Worm (Caenorhabditis elegans): ENCODE measurements around the gene DC2.5.

Gene DC2.5

DNA sequence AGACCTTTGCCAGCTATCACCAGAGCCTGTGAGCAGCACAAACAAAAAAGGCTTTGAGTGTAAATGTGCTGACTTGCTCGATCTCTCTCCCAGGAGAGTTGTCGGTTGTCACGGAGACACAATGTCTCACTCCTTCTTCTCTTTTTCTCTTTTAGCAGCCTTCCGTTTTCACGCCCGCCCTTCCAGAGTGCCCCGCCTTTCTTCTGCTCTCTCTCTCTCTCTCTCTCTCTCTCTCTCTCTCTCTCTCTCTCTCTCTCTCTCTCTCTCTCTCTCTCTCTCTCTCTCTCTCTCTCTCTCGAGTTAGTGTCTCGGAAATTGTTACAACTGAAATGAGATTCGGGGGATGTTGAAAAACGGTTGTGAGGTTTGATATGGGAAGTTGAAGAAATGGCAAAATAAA lies 39.1 kb downstream of the DC2.5 start:
- TF ChIP-seq K12H6.12 (tag; optimal IDR thresholded peaks at IDR 0.05) = no peak
- peak; percentile 26; the same call in 1 of the 2 replicates for TF ChIP-seq mcd-1 (GFP tag; IDR thresholded peaks at IDR 0.05)
- peak; percentile 36; the same call in 1 of the 2 replicates for TF ChIP-seq D2030.7 (GFP tag; IDR thresholded peaks at IDR 0.05)
- TF ChIP-seq egrh-3 (GFP tag; IDR thresholded peaks at IDR 0.05) = peak; percentile 54
- 0 out of 2 replicates have a peak, but pooled peaks have one; percentile 11 for TF ChIP-seq hmg-1.2 (GFP tag; IDR thresholded peaks at IDR 0.05)

ce11 chrV:172110-172509 lies 40.5 kb downstream of the DC2.5 start, which contains the start of gene cfap-36:
TSS of gene cfap-36 (minus strand) at chrV:172210.
- TF ChIP-seq K12H6.12 (tag; optimal IDR thresholded peaks at IDR 0.05) (no peak), mel-28 (tag; optimal IDR thresholded peaks at IDR 0.05; ENCODE audit: borderline replicate concordance) (no peak), B0035.1 (tag; optimal IDR thresholded peaks at IDR 0.05) (no peak), sptf-2 (GFP tag; optimal IDR thresholded peaks at IDR 0.05) (no peak), hrde-1 (tag; optimal IDR thresholded peaks at IDR 0.05; ENCODE audit: borderline replicate concordance) (no peak), hlh-12 (tag; optimal IDR thresholded peaks at IDR 0.05) (no peak), ztf-28 (GFP tag; IDR thresholded peaks at IDR 0.05) (no peak), C06A6.2 (GFP tag; conservative IDR thresholded peaks at IDR 0.05) (no peak), atf-7 (tag; optimal IDR thresholded peaks at IDR 0.05) (no peak), snpc-1.3 (tag; optimal IDR thresholded peaks at IDR 0.05; ENCODE audit: insufficient read depth) (no peak), B0019.2 (GFP tag; conservative IDR thresholded peaks at IDR 0.05) (no peak), ets-4 (GFP tag; optimal IDR thresholded peaks at IDR 0.05) (no peak), pbrm-1 (GFP tag; IDR thresholded peaks at IDR 0.05) (no peak)

- TF ChIP-seq pbrm-1 (GFP tag; IDR thresholded peaks at IDR 0.05) = no peak
- TF ChIP-seq die-1 (tag; optimal IDR thresholded peaks at IDR 0.05) = no peak
- no peak for TF ChIP-seq tbp1 (GFP tag; optimal IDR thresholded peaks at IDR 0.05)
- no peak for TF ChIP-seq madf-10 (tag; optimal IDR thresholded peaks at IDR 0.05)
- TF ChIP-seq Y53G8AR.9 (GFP tag; conservative IDR thresholded peaks at IDR 0.05) = no peak
- TF ChIP-seq lsy-27 (tag; optimal IDR thresholded peaks at IDR 0.05; ENCODE audit: borderline replicate concordance, insufficient read depth) = no peak
- no peak for TF ChIP-seq nhr-120 (GFP tag; IDR thresholded peaks at IDR 0.05)
- TF ChIP-seq K12H6.12 (tag; optimal IDR thresholded peaks at IDR 0.05) = no peak
Observed at ce11 chrV:166687-167086, 45.9 kb downstream of the DC2.5 start, which contains the start of gene Y108G3AL.2. TSS of gene Y108G3AL.2 (plus strand) at chrV:166987.
